Fruit fly (Drosophila melanogaster) whole organism, embryonic: ENCODE measurements around the gene Mfe2.

Source experiments
- CG10321 ChIP-seq: fragments of 200-800 bp; sonication (Bioruptor generic); IDR thresholded peaks from 2 replicates; pipeline ENCODE4 v1.3.6; 2022; ENCODE audit warnings: missing biosample characterization, missing genetic modification characterization
- CG11398 ChIP-seq: fragments of 200-800 bp; sonication (Bioruptor generic); optimal IDR thresholded peaks from 2 replicates; lab custom pipeline; 2016; ENCODE audit warnings: missing biosample characterization, missing genetic modification characterization
- CG11696 ChIP-seq: fragments of 200-800 bp; sonication (Bioruptor generic); IDR thresholded peaks from 2 replicates; pipeline ENCODE4 v1.3.6; 2022; ENCODE audit warnings: missing biosample characterization, missing genetic modification characterization
- CG12071 ChIP-seq: fragments of 200-800 bp; sonication (Bioruptor generic); optimal IDR thresholded peaks from 3 replicates; lab custom pipeline; 2018; ENCODE audit warnings: missing biosample characterization, mild to moderate bottlenecking, missing genetic modification characterization
- CG1529 ChIP-seq: fragments of 200-800 bp; sonication (Bioruptor generic); optimal IDR thresholded peaks from 3 replicates; lab custom pipeline; 2018; ENCODE audit warnings: missing biosample characterization, missing genetic modification characterization
- CG15479 ChIP-seq: fragments of 200-800 bp; sonication (Bioruptor generic); optimal IDR thresholded peaks from 3 replicates; lab custom pipeline; 2019; ENCODE audit warnings: missing biosample characterization, mild to moderate bottlenecking, missing genetic modification characterization, moderate library complexity
- CG15696 ChIP-seq: fragments of 200-800 bp; sonication (Bioruptor generic); optimal IDR thresholded peaks from 2 replicates; lab custom pipeline; 2019; ENCODE audit warnings: missing biosample characterization, mild to moderate bottlenecking, missing genetic modification characterization, moderate library complexity
- CG1602 ChIP-seq: fragments of 200-800 bp; sonication (Bioruptor generic); optimal IDR thresholded peaks from 3 replicates; lab custom pipeline; 2016; ENCODE audit warnings: missing biosample characterization, missing genetic modification characterization
- CG17361 ChIP-seq: fragments of 200-800 bp; sonication (Bioruptor generic); IDR thresholded peaks from 3 replicates; pipeline ENCODE4 v1.3.6; 2022; ENCODE audit warnings: missing biosample characterization, missing genetic modification characterization
- CG17385 ChIP-seq: fragments of 200-800 bp; sonication (Bioruptor generic); optimal IDR thresholded peaks from 3 replicates; lab custom pipeline; 2018; ENCODE audit warnings: missing biosample characterization, mild to moderate bottlenecking, missing genetic modification characterization
- CG18011 ChIP-seq: fragments of 200-800 bp; sonication (Bioruptor generic); optimal IDR thresholded peaks from 2 replicates; lab custom pipeline; 2017; ENCODE audit warnings: missing biosample characterization, missing genetic modification characterization, mild to moderate bottlenecking, moderate library complexity, missing genotype
- CG2678 ChIP-seq: fragments of 200-800 bp; sonication (Bioruptor generic); optimal IDR thresholded peaks from 3 replicates; lab custom pipeline; 2019; ENCODE audit warnings: missing biosample characterization, mild to moderate bottlenecking, missing genetic modification characterization, moderate library complexity
- CG2712 ChIP-seq: fragments of 200-800 bp; optimal IDR thresholded peaks from 3 replicates; lab custom pipeline; 2019; ENCODE audit warnings: missing biosample characterization, mild to moderate bottlenecking, missing genetic modification characterization, moderate library complexity
- CG2889 ChIP-seq: fragments of 200-800 bp; sonication (Bioruptor generic); IDR thresholded peaks from 3 replicates; pipeline ENCODE4 v1.3.6; 2022; ENCODE audit warnings: missing biosample characterization, missing genetic modification characterization
- CG32772 ChIP-seq: fragments of 200-800 bp; sonication (Bioruptor generic); IDR thresholded peaks from 2 replicates; pipeline ENCODE4 v1.3.6; 2022; ENCODE audit warnings: missing biosample characterization, missing genetic modification characterization
- CG34422 ChIP-seq: fragments of 200-800 bp; sonication (Bioruptor generic); IDR thresholded peaks from 3 replicates; pipeline ENCODE4 v1.3.6; 2022; ENCODE audit warnings: missing biosample characterization, missing genetic modification characterization
- CG4854 ChIP-seq: fragments of 200-800 bp; sonication (Bioruptor generic); optimal IDR thresholded peaks from 2 replicates; lab custom pipeline; 2016; ENCODE audit warnings: missing biosample characterization, missing genetic modification characterization, inconsistent platforms
- CG6175 ChIP-seq: fragments of 200-800 bp; sonication (Bioruptor generic); IDR thresholded peaks from 3 replicates; pipeline ENCODE4 v1.3.6; 2022; ENCODE audit warnings: missing biosample characterization, missing genetic modification characterization
- CG7963 ChIP-seq: fragments of 200-800 bp; sonication (Bioruptor generic); IDR thresholded peaks from 3 replicates; pipeline ENCODE4 v1.3.6; 2022; ENCODE audit warnings: missing biosample characterization, missing genetic modification characterization; ENCODE audit not compliant: partially characterized antibody
- CG9727 ChIP-seq: fragments of 200-800 bp; sonication (Bioruptor generic); optimal IDR thresholded peaks from 3 replicates; lab custom pipeline; 2017; ENCODE audit warnings: missing biosample characterization, mild to moderate bottlenecking, missing genetic modification characterization
- D19A ChIP-seq: fragments of 200-800 bp; optimal IDR thresholded peaks from 3 replicates; lab custom pipeline; 2019; ENCODE audit warnings: missing biosample characterization, mild to moderate bottlenecking, missing genetic modification characterization, moderate library complexity
- Dip3 ChIP-seq: fragments of 200-800 bp; sonication (Bioruptor generic); optimal IDR thresholded peaks from 3 replicates; lab custom pipeline; 2016; ENCODE audit warnings: missing biosample characterization, missing genetic modification characterization
- HLH54F ChIP-seq: fragments of 200-800 bp; sonication (Bioruptor generic); optimal IDR thresholded peaks from 3 replicates; lab custom pipeline; 2016; ENCODE audit warnings: missing biosample characterization, missing genetic modification characterization
- Hey ChIP-seq: fragments of 200-800 bp; sonication (Bioruptor generic); optimal IDR thresholded peaks from 3 replicates; lab custom pipeline; 2018; ENCODE audit warnings: missing biosample characterization, mild to moderate bottlenecking, missing genetic modification characterization
- Hsf ChIP-seq: fragments of 200-800 bp; sonication (Bioruptor generic); optimal IDR thresholded peaks from 3 replicates; lab custom pipeline; 2016; ENCODE audit warnings: missing biosample characterization, missing genetic modification characterization
- Lpt ChIP-seq: fragments of >200 bp; optimal IDR thresholded peaks from 2 replicates; lab custom pipeline; 2018; ENCODE audit warnings: missing biosample characterization, missing genetic modification characterization
- Poxn ChIP-seq: fragments of 200-800 bp; sonication (Bioruptor generic); IDR thresholded peaks from 2 replicates; pipeline ENCODE4 v1.3.6; 2022; ENCODE audit warnings: missing biosample characterization, missing genetic modification characterization
- Stat92E ChIP-seq, 3 experiments: fragments of >200 bp in 2 of 3; fragments of 200-800 bp in 1 of 3; sonication (Bioruptor generic) in 1 of 3; optimal IDR thresholded peaks; 2 replicates each; lab custom pipeline; 2017 to 2019; ENCODE audit warnings: missing biosample characterization in 3 of 3, missing genetic modification characterization in 3 of 3, mild to moderate bottlenecking in 1 of 3, moderate library complexity in 1 of 3
- Trl ChIP-seq, 3 experiments: fragments of >200 bp in 2 of 3; fragments of 200-800 bp in 1 of 3; sonication (Bioruptor generic) in 1 of 3; optimal IDR thresholded peaks; 2 replicates in 1 of 3; 3 replicates in 2 of 3; lab custom pipeline; 2016 to 2017; ENCODE audit warnings: missing biosample characterization in 1 of 3, missing genetic modification characterization in 1 of 3
- Xrp1 ChIP-seq: fragments of 200-800 bp; sonication (Bioruptor generic); IDR thresholded peaks from 2 replicates; pipeline ENCODE4 v1.3.6; 2022; ENCODE audit warnings: missing biosample characterization, missing genetic modification characterization
- ab ChIP-seq: fragments of 200-800 bp; sonication (Bioruptor generic); optimal IDR thresholded peaks from 2 replicates; lab custom pipeline; 2016; ENCODE audit warnings: missing biosample characterization, missing genetic modification characterization
- ato ChIP-seq: fragments of 200-800 bp; sonication (Bioruptor generic); IDR thresholded peaks from 2 replicates; pipeline ENCODE4 v1.3.6; 2022; ENCODE audit warnings: missing biosample characterization, missing genetic modification characterization; ENCODE audit not compliant: partially characterized antibody
- crp ChIP-seq, 2 experiments: fragments of 200-800 bp; sonication (Bioruptor generic); optimal IDR thresholded peaks; 2 replicates in 1 of 2; 3 replicates in 1 of 2; lab custom pipeline; 2017; ENCODE audit warnings: missing biosample characterization in 2 of 2, missing genetic modification characterization in 2 of 2, mild to moderate bottlenecking in 1 of 2, moderate library complexity in 1 of 2
- cwo ChIP-seq: fragments of 200-800 bp; sonication (Bioruptor generic); optimal IDR thresholded peaks from 3 replicates; lab custom pipeline; 2017; ENCODE audit warnings: missing biosample characterization, missing genetic modification characterization, mild to moderate bottlenecking, moderate library complexity, missing genetic modification reagents
- dysf ChIP-seq: fragments of 200-800 bp; sonication (Bioruptor generic); IDR thresholded peaks from 3 replicates; pipeline ENCODE4 v1.3.6; 2022; ENCODE audit warnings: missing biosample characterization, missing genetic modification characterization
- eve ChIP-seq, 2 experiments: fragments of >200 bp; optimal IDR thresholded peaks; 2 replicates each; lab custom pipeline; 2017; ENCODE audit warnings: missing biosample characterization in 2 of 2, missing genetic modification characterization in 2 of 2
- gro ChIP-seq: fragments of 200-800 bp; sonication (Bioruptor generic); optimal IDR thresholded peaks from 2 replicates; lab custom pipeline; 2016; ENCODE audit warnings: missing biosample characterization, missing genetic modification characterization
- lbe ChIP-seq: fragments of 200-800 bp; sonication (Bioruptor generic); optimal IDR thresholded peaks from 2 replicates; lab custom pipeline; 2016; ENCODE audit warnings: missing biosample characterization, mild to moderate bottlenecking, missing genetic modification characterization
- lilli ChIP-seq: fragments of 200-800 bp; sonication (Bioruptor generic); optimal IDR thresholded peaks from 3 replicates; lab custom pipeline; 2016; ENCODE audit warnings: missing biosample characterization, missing genetic modification characterization
- lola ChIP-seq, 3 experiments: fragments of >200 bp in 2 of 3; fragments of 200-800 bp in 1 of 3; sonication (Bioruptor generic) in 1 of 3; optimal IDR thresholded peaks; 2 replicates each; lab custom pipeline; 2017 to 2019; ENCODE audit warnings: missing biosample characterization in 3 of 3, missing genetic modification characterization in 3 of 3, mild to moderate bottlenecking in 1 of 3, moderate library complexity in 1 of 3
- mld ChIP-seq: fragments of 200-800 bp; sonication (Bioruptor generic); IDR thresholded peaks from 3 replicates; pipeline ENCODE4 v1.3.6; 2022; ENCODE audit warnings: missing biosample characterization, missing genetic modification characterization; ENCODE audit not compliant: partially characterized antibody
- nerfin-2 ChIP-seq: fragments of 200-800 bp; sonication (Bioruptor generic); IDR thresholded peaks from 2 replicates; pipeline ENCODE4 v1.3.6; 2022; ENCODE audit warnings: missing biosample characterization, missing genetic modification characterization; ENCODE audit not compliant: partially characterized antibody
- org-1 ChIP-seq: fragments of 200-800 bp; sonication (Bioruptor generic); optimal IDR thresholded peaks from 2 replicates; lab custom pipeline; 2017; ENCODE audit warnings: missing biosample characterization, missing genetic modification characterization
- p53 ChIP-seq: fragments of 200-800 bp; sonication (Bioruptor generic); optimal IDR thresholded peaks from 2 replicates; lab custom pipeline; 2016; ENCODE audit warnings: missing biosample characterization, missing genetic modification characterization
- phol ChIP-seq: fragments of 200-800 bp; sonication (Bioruptor generic); optimal IDR thresholded peaks from 3 replicates; lab custom pipeline; 2018; ENCODE audit warnings: missing biosample characterization, mild to moderate bottlenecking, missing genetic modification characterization, moderate library complexity
- rib ChIP-seq: fragments of 200-800 bp; sonication (Bioruptor generic); IDR thresholded peaks from 2 replicates; pipeline ENCODE4 v1.3.6; 2022; ENCODE audit warnings: missing biosample characterization, missing genetic modification characterization
- sens ChIP-seq: fragments of 200-800 bp; sonication (Bioruptor generic); peaks from one replicate; lab custom pipeline; 2016; ENCODE audit warnings: missing biosample characterization, missing genetic modification characterization
- tap ChIP-seq: fragments of 200-800 bp; optimal IDR thresholded peaks from 3 replicates; lab custom pipeline; 2019; ENCODE audit warnings: missing biosample characterization, mild to moderate bottlenecking, missing genetic modification characterization, moderate library complexity
- zf30C ChIP-seq: fragments of 200-800 bp; sonication (Bioruptor generic); optimal IDR thresholded peaks from 3 replicates; lab custom pipeline; 2018; ENCODE audit warnings: missing biosample characterization, mild to moderate bottlenecking, missing genetic modification characterization
- zfh1 ChIP-seq: fragments of 200-800 bp; sonication (Bioruptor generic); IDR thresholded peaks from 3 replicates; pipeline ENCODE4 v1.3.6; 2022; ENCODE audit warnings: missing biosample characterization, missing genetic modification characterization

Gene Mfe2

DNA sequence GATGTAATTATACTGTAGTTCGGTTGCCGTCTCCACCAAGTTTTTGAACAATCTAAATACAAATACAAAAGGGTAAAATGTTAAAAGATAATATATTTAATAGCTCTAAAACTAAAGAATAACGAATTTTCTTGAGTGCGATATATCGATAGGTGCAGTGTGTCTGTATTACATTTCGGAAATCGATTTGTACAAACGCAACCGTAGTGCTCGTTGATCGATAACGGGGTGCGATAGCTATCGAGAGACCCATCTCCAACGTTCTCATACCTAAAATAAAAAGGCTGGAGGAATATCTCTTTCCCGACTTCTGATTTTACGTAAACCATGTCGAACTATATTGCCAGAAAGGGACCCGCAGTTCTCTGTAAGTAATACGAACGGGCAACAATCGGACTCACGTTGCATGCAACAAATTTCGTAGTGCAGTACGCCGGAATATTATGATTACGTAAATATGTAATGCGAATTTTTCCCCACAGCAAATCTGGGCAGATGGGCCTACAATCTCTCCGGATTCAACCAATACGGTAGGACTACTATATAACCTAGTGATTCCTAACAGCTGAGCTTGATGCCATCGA is 15.4 kb downstream of the Mfe2 start, which contains the start of gene UQCR-14 (continued):
- TF ChIP-seq mld (GFP tag; lab: Robert Waterston, UW) (peak; percentile 94), eve (GFP tag; optimal IDR thresholded peaks at IDR 0.05; lab: Kevin White, UChicago) (no peak), ato (GFP tag; lab: Robert Waterston, UW) (peak; percentile 96), D19A (tag; lab: Kevin White, UChicago) (peak; percentile 12), CG17361 (no peak), Dip3 (GFP tag; lab: Kevin White, UChicago) (no peak), CG34422 (GFP tag; lab: Robert Waterston, UW) (0 out of 3 replicates have a peak, but pooled peaks have one; percentile 44), zfh1 (GFP tag; lab: Robert Waterston, UW) (no peak), Hey (tag; lab: Kevin White, UChicago) (no peak), CG11696 (GFP tag; lab: Robert Waterston, UW) (no peak), Stat92E (GFP tag; optimal IDR thresholded peaks at IDR 0.05; lab: Kevin White, UChicago) (no peak), lbe (peak; percentile 37), ab (GFP tag; lab: Kevin White, UChicago) (no peak), phol (tag; lab: Kevin White, UChicago) (peak; percentile 39), Trl (optimal IDR thresholded peaks at IDR 0.05; lab: Kevin White, UChicago) (no peak), Trl (GFP tag; optimal IDR thresholded peaks at IDR 0.05; lab: Kevin White, UChicago) (no peak), gro (GFP tag; lab: Kevin White, UChicago) (peak; percentile 77), p53 (GFP tag; lab: Kevin White, UChicago) (no peak), CG32772 (no peak), lilli (peak; percentile 52), nerfin-2 (GFP tag; lab: Robert Waterston, UW) (peak; percentile 96), Xrp1 (GFP tag; lab: Robert Waterston, UW) (no peak), rib (peak; percentile 44; the same call in 1 of the 2 replicates), lola (GFP tag; optimal IDR thresholded peaks at IDR 0.05; lab: Kevin White, UChicago) (no peak), org-1 (no peak), sens (GFP tag; lab: Kevin White, UChicago) (peak; percentile 90), CG9727 (GFP tag; lab: Kevin White, UChicago) (no peak), zf30C (GFP tag; lab: Kevin White, UChicago) (peak; percentile 40), CG2889 (no peak), cwo (GFP tag; lab: Kevin White, UChicago) (no peak), CG2678 (tag; lab: Kevin White, UChicago) (no peak), tap (tag; lab: Kevin White, UChicago) (no peak), CG12071 (GFP tag; lab: Kevin White, UChicago) (no peak), CG17385 (GFP tag; lab: Kevin White, UChicago) (no peak), CG1529 (GFP tag; lab: Kevin White, UChicago) (no peak), HLH54F (GFP tag; lab: Kevin White, UChicago) (no peak), CG2712 (tag; lab: Kevin White, UChicago) (peak; percentile 62), CG15479 (GFP tag; lab: Kevin White, UChicago) (no peak), dysf (GFP tag; lab: Robert Waterston, UW) (peak; percentile 21; the same call in 1 of the 3 replicates), Hsf (GFP tag; lab: Kevin White, UChicago) (peak; percentile 34), crp (GFP tag; optimal IDR thresholded peaks at IDR 0.05; lab: Kevin White, UChicago) (peak in 1 of 2 experiments; percentile 16), CG7963 (GFP tag; lab: Robert Waterston, UW) (peak; percentile 96), CG4854 (GFP tag; lab: Kevin White, UChicago) (peak; percentile 38), CG18011 (GFP tag; lab: Kevin White, UChicago) (no peak), Poxn (no peak), CG11398 (GFP tag; lab: Kevin White, UChicago) (no peak), Lpt (GFP tag; lab: Kevin White, UChicago) (no peak), CG10321 (GFP tag; lab: Robert Waterston, UW) (no peak), CG15696 (tag; lab: Kevin White, UChicago) (no peak), CG6175 (GFP tag; lab: Robert Waterston, UW) (no peak), CG1602 (GFP tag; lab: Kevin White, UChicago) (no peak)
